Worm (Caenorhabditis elegans) whole organism, L4 larva: Measurements from ENCODE around the gene ZC155.2.

Source experiments
- F10B5.3 ChIP-seq: sonication (generic microtip); optimal IDR thresholded peaks from 2 replicates; lab custom pipeline; 2016; ENCODE audit warnings: mild to moderate bottlenecking, missing genetic modification characterization, missing compliant biosample characterization
- F44E2.7 ChIP-seq: fragments of 200-800 bp; sonication (Bioruptor generic); IDR thresholded peaks from 2 replicates; pipeline ENCODE4 v2.1.2; 2022; ENCODE audit warnings: missing genetic modification characterization, missing compliant biosample characterization
- Y48G9A.11 ChIP-seq: fragments of 200-800 bp; sonication (Bioruptor generic); IDR thresholded peaks from 2 replicates; pipeline ENCODE4 v1.3.6; 2022; ENCODE audit warnings: missing genetic modification reagents, missing genetic modification characterization, missing compliant biosample characterization
- Y5F2A.4 ChIP-seq: fragments of 200-800 bp; sonication (Bioruptor generic); optimal IDR thresholded peaks from 2 replicates; lab custom pipeline; 2018; ENCODE audit warnings: mild to moderate bottlenecking, missing genetic modification characterization, missing compliant biosample characterization
- ZK337.2 ChIP-seq: fragments of 200-800 bp; sonication (Bioruptor generic); IDR thresholded peaks from 2 replicates; pipeline ENCODE4 v1.3.6; 2022; ENCODE audit warnings: missing genetic modification reagents, missing genetic modification characterization, missing compliant biosample characterization
- ZK546.5 ChIP-seq, 2 experiments: sonication (generic microtip); optimal IDR thresholded peaks; 2 replicates each; lab custom pipeline; 2017; ENCODE audit warnings: missing biosample characterization in 2 of 2, missing genetic modification characterization in 2 of 2
- aha-1 ChIP-seq: fragments of 150-350 bp; peaks from one replicate; lab custom pipeline; 2014; ENCODE audit warnings: missing biosample characterization, missing genetic modification characterization
- arid-1 ChIP-seq: fragments of 200-800 bp; sonication (Bioruptor generic); conservative IDR thresholded peaks from 2 replicates; pipeline ENCODE4 v1.3.6; 2022; ENCODE audit warnings: missing genetic modification reagents, missing genetic modification characterization, missing compliant biosample characterization
- attf-4 ChIP-seq: sonication (generic microtip); optimal IDR thresholded peaks from 3 replicates; lab custom pipeline; 2017; ENCODE audit warnings: missing biosample characterization, missing genetic modification characterization
- ceh-20 ChIP-seq: fragments of 200-800 bp; sonication (Bioruptor generic); IDR thresholded peaks from 2 replicates; pipeline ENCODE4 v1.3.6; 2022; ENCODE audit warnings: missing genetic modification reagents, missing genetic modification characterization, missing compliant biosample characterization
- ceh-28 ChIP-seq: fragments of 150-350 bp; optimal IDR thresholded peaks from 2 replicates; lab custom pipeline; 2014; ENCODE audit warnings: missing biosample characterization, missing genetic modification reagents, missing genetic modification characterization
- ceh-32 ChIP-seq: sonication (generic microtip); optimal IDR thresholded peaks from 2 replicates; lab custom pipeline; 2016; ENCODE audit warnings: mild to moderate bottlenecking, missing genetic modification characterization, missing compliant biosample characterization; ENCODE audit not compliant: poor library complexity
- ceh-82 ChIP-seq: sonication (generic microtip); optimal IDR thresholded peaks from 2 replicates; lab custom pipeline; 2017; ENCODE audit warnings: missing biosample characterization, missing genetic modification characterization
- dmd-8 ChIP-seq: fragments of 200-800 bp; sonication (Bioruptor generic); IDR thresholded peaks from 2 replicates; pipeline ENCODE4 v1.3.6; 2022; ENCODE audit warnings: missing genetic modification characterization, missing compliant biosample characterization
- dpl-1 ChIP-seq: fragments of 150-350 bp; optimal IDR thresholded peaks from 2 replicates; lab custom pipeline; 2014; ENCODE audit warnings: missing biosample characterization, missing genetic modification reagents, missing genetic modification characterization
- duxl-1 ChIP-seq: sonication (generic microtip); optimal IDR thresholded peaks from 2 replicates; lab custom pipeline; 2016; ENCODE audit warnings: mild to moderate bottlenecking, missing genetic modification characterization, moderate library complexity, missing compliant biosample characterization; ENCODE audit not compliant: poor library complexity
- dve-1 ChIP-seq: sonication (generic microtip); optimal IDR thresholded peaks from 2 replicates; lab custom pipeline; 2017; ENCODE audit warnings: antibody characterized with exemption, mild to moderate bottlenecking, missing genetic modification characterization, missing compliant biosample characterization; ENCODE audit not compliant: insufficient read depth
- egl-43 ChIP-seq: fragments of 200-800 bp; sonication (Bioruptor generic); IDR thresholded peaks from 2 replicates; pipeline ENCODE4 v1.3.6; 2022; ENCODE audit warnings: missing genetic modification reagents, missing genetic modification characterization, missing compliant biosample characterization
- gei-8 ChIP-seq: fragments of 200-800 bp; sonication (Bioruptor generic); optimal IDR thresholded peaks from 2 replicates; lab custom pipeline; 2018; ENCODE audit warnings: mild to moderate bottlenecking, missing genetic modification characterization, missing compliant biosample characterization
- hif-1 ChIP-seq, 2 experiments: sonication (generic microtip); optimal IDR thresholded peaks; 2 replicates each; lab custom pipeline; 2016 to 2017; ENCODE audit warnings: missing compliant biosample characterization in 2 of 2, missing genetic modification characterization in 2 of 2, missing genetic modification reagents in 2 of 2, missing genotype in 2 of 2, mild to moderate bottlenecking in 1 of 2
- hlh-30 ChIP-seq: sonication (generic microtip); optimal IDR thresholded peaks from 2 replicates; lab custom pipeline; 2017; ENCODE audit warnings: antibody characterized with exemption, mild to moderate bottlenecking, missing genetic modification characterization, missing compliant biosample characterization; ENCODE audit not compliant: insufficient read depth
- lim-7 ChIP-seq: fragments of 200-800 bp; sonication (Bioruptor generic); IDR thresholded peaks from 2 replicates; pipeline ENCODE4 v1.3.6; 2022; ENCODE audit warnings: missing genetic modification characterization, missing compliant biosample characterization
- lin-1 ChIP-seq: fragments of 200-800 bp; sonication (Bioruptor generic); IDR thresholded peaks from 2 replicates; pipeline ENCODE4 v1.3.6; 2022; ENCODE audit warnings: missing genetic modification reagents, missing genetic modification characterization, missing compliant biosample characterization
- lin-13 ChIP-seq: fragments of 150-350 bp; optimal IDR thresholded peaks from 2 replicates; lab custom pipeline; 2014; ENCODE audit warnings: missing biosample characterization, missing genetic modification reagents, missing genetic modification characterization
- lin-29 ChIP-seq: fragments of 200-800 bp; sonication (Bioruptor generic); IDR thresholded peaks from 2 replicates; pipeline ENCODE4 v1.3.6; 2022; ENCODE audit warnings: missing genetic modification reagents, missing genetic modification characterization, missing compliant biosample characterization
- lin-38 ChIP-seq: fragments of 200-800 bp; sonication (Bioruptor generic); IDR thresholded peaks from 2 replicates; pipeline ENCODE4 v1.3.6; 2022; ENCODE audit warnings: missing genetic modification reagents, missing genetic modification characterization, missing compliant biosample characterization
- madf-9 ChIP-seq: fragments of 200-800 bp; sonication (Bioruptor generic); conservative IDR thresholded peaks from 2 replicates; pipeline ENCODE4 v1.3.6; 2022; ENCODE audit warnings: missing genetic modification reagents, missing genetic modification characterization, missing compliant biosample characterization
- mdl-1 ChIP-seq, 2 experiments: fragments of 150-350 bp in 1 of 2; sonication (generic microtip) in 1 of 2; optimal IDR thresholded peaks; 2 replicates each; lab custom pipeline; 2014 to 2017; ENCODE audit warnings: missing biosample characterization in 2 of 2, missing genetic modification characterization in 2 of 2
- mdt-29 ChIP-seq: fragments of 200-800 bp; sonication (Bioruptor generic); IDR thresholded peaks from 2 replicates; pipeline ENCODE4 v1.3.6; 2022; ENCODE audit warnings: missing genetic modification reagents, missing genetic modification characterization, missing compliant biosample characterization
- mep-1 ChIP-seq: fragments of 150-350 bp; sonication (generic microtip); optimal IDR thresholded peaks from 3 replicates; lab custom pipeline; 2014; ENCODE audit warnings: missing biosample characterization, missing genetic modification characterization
- mes-2 ChIP-seq: sonication (generic microtip); optimal IDR thresholded peaks from 2 replicates; lab custom pipeline; 2016; ENCODE audit warnings: missing genotype, mild to moderate bottlenecking, missing genetic modification characterization, missing compliant biosample characterization; ENCODE audit not compliant: poor library complexity, severe bottlenecking
- nhr-102 ChIP-seq: sonication (generic microtip); optimal IDR thresholded peaks from 2 replicates; lab custom pipeline; 2016; ENCODE audit warnings: mild to moderate bottlenecking, missing genetic modification characterization, moderate library complexity, missing compliant biosample characterization
- nhr-11 ChIP-seq: fragments of 150-350 bp; optimal IDR thresholded peaks from 2 replicates; lab custom pipeline; 2014; ENCODE audit warnings: missing biosample characterization, missing genetic modification characterization
- nhr-111 ChIP-seq: fragments of 200-800 bp; sonication (Bioruptor generic); optimal IDR thresholded peaks from 2 replicates; lab custom pipeline; 2018; ENCODE audit warnings: mild to moderate bottlenecking, missing genetic modification characterization, missing compliant biosample characterization
- nhr-42 ChIP-seq: fragments of 200-800 bp; sonication (Bioruptor generic); IDR thresholded peaks from 2 replicates; pipeline ENCODE4 v1.3.6; 2022; ENCODE audit warnings: missing genetic modification characterization, missing compliant biosample characterization
- nhr-48 ChIP-seq: sonication (generic microtip); optimal IDR thresholded peaks from 2 replicates; lab custom pipeline; 2016; ENCODE audit warnings: mild to moderate bottlenecking, missing genetic modification characterization, missing compliant biosample characterization
- nhr-77 ChIP-seq: fragments of 150-350 bp; optimal IDR thresholded peaks from 2 replicates; lab custom pipeline; 2014; ENCODE audit warnings: missing biosample characterization, missing genetic modification characterization
- php-3 ChIP-seq: fragments of 200-800 bp; sonication (Bioruptor generic); IDR thresholded peaks from 2 replicates; pipeline ENCODE4 v1.3.6; 2022; ENCODE audit warnings: missing genetic modification reagents, missing genetic modification characterization, missing compliant biosample characterization
- saeg-2 ChIP-seq: fragments of 200-800 bp; sonication (Bioruptor generic); IDR thresholded peaks from 2 replicates; pipeline ENCODE4 v1.3.6; 2022; ENCODE audit warnings: missing genetic modification reagents, missing genetic modification characterization, missing compliant biosample characterization
- skn-1 ChIP-seq: fragments of 150-350 bp; optimal IDR thresholded peaks from 2 replicates; lab custom pipeline; 2014; ENCODE audit warnings: missing biosample characterization, missing genetic modification characterization
- snpc-1.2 ChIP-seq: fragments of 200-800 bp; sonication (Bioruptor generic); IDR thresholded peaks from 2 replicates; pipeline ENCODE4 v1.3.6; 2022; ENCODE audit warnings: missing genetic modification reagents, missing genetic modification characterization, missing compliant biosample characterization
- snpc-4 ChIP-seq: fragments of 150-350 bp; optimal IDR thresholded peaks from 2 replicates; lab custom pipeline; 2014; ENCODE audit warnings: missing biosample characterization, missing genetic modification characterization
- spr-1 ChIP-seq: sonication (generic microtip); optimal IDR thresholded peaks from 2 replicates; lab custom pipeline; 2016; ENCODE audit warnings: mild to moderate bottlenecking, missing genetic modification characterization, missing compliant biosample characterization
- spr-3 ChIP-seq: fragments of 200-800 bp; sonication (Bioruptor generic); optimal IDR thresholded peaks from 2 replicates; lab custom pipeline; 2018; ENCODE audit warnings: mild to moderate bottlenecking, missing genetic modification characterization, missing compliant biosample characterization
- tag-97 ChIP-seq: fragments of 200-800 bp; sonication (Bioruptor generic); IDR thresholded peaks from 2 replicates; pipeline ENCODE4 v1.3.6; 2022; ENCODE audit warnings: missing genetic modification characterization, missing compliant biosample characterization
- tra-1 ChIP-seq: fragments of 200-800 bp; sonication (Bioruptor generic); IDR thresholded peaks from 2 replicates; pipeline ENCODE4 v1.3.6; 2022; ENCODE audit warnings: missing genetic modification reagents, missing genetic modification characterization, missing compliant biosample characterization
- unc-39 ChIP-seq: sonication (generic microtip); optimal IDR thresholded peaks from 2 replicates; lab custom pipeline; 2017; ENCODE audit warnings: missing biosample characterization, missing genetic modification characterization
- vab-7 ChIP-seq: fragments of 200-800 bp; sonication (Bioruptor generic); IDR thresholded peaks from 2 replicates; pipeline ENCODE4 v1.3.6; 2022; ENCODE audit warnings: missing genetic modification reagents, missing genetic modification characterization, missing compliant biosample characterization
- ztf-11 ChIP-seq: fragments of 150-350 bp; optimal IDR thresholded peaks from 2 replicates; lab custom pipeline; 2014; ENCODE audit warnings: missing biosample characterization, missing genetic modification characterization
- ztf-7 ChIP-seq: fragments of 150-350 bp; optimal IDR thresholded peaks from 2 replicates; lab custom pipeline; 2014; ENCODE audit warnings: missing biosample characterization, missing genetic modification characterization

Gene ZC155.2

ce11 chrIII:5188426-5188825 is 30.4 kb upstream of the ZC155.2 start, which contains the start of gene K10D2.8:
Gene K10D2.8, plus strand, starts transcription at chrIII:5188726.
- TF ChIP-seq ceh-32 (tag; lab: Kevin White, UChicago), result no peak
- no peak for TF ChIP-seq lim-7 (GFP tag; lab: Robert Waterston, UW)
- TF ChIP-seq lin-1, result no peak
- no peak for TF ChIP-seq egl-43 (GFP tag; lab: Robert Waterston, UW)
- TF ChIP-seq F10B5.3 (tag; lab: Kevin White, UChicago), result no peak
- TF ChIP-seq php-3 (GFP tag; lab: Robert Waterston, UW), result no peak
- TF ChIP-seq nhr-42 (GFP tag; lab: Robert Waterston, UW), result no peak
- TF ChIP-seq ceh-28 (tag; lab: Kevin White, UChicago), result no peak
- TF ChIP-seq mdl-1 (tag; optimal IDR thresholded peaks at IDR 0.05; lab: Kevin White, UChicago), result no peak
- TF ChIP-seq hif-1 (tag; optimal IDR thresholded peaks at IDR 0.05; lab: Kevin White, UChicago), result no peak
- TF ChIP-seq ZK546.5 (tag; optimal IDR thresholded peaks at IDR 0.05; lab: Kevin White, UChicago), result no peak
- TF ChIP-seq skn-1 (tag; lab: Kevin White, UChicago), result no peak
- no peak for TF ChIP-seq dmd-8 (GFP tag; lab: Robert Waterston, UW)
- no peak for TF ChIP-seq nhr-11 (tag; lab: Kevin White, UChicago)
- TF ChIP-seq ztf-11, result no peak
- TF ChIP-seq, all 104 proteins: peak for 0

- TF ChIP-seq nhr-77 (tag; lab: Kevin White, UChicago), result no peak
- TF ChIP-seq ZK337.2 (GFP tag; lab: Robert Waterston, UW), result peak; percentile 58; the same call in 1 of the 2 replicates
- TF ChIP-seq tag-97, result no peak
- TF ChIP-seq nhr-102, result no peak
- no peak for TF ChIP-seq vab-7 (GFP tag; lab: Robert Waterston, UW)
- TF ChIP-seq tra-1 (GFP tag; lab: Robert Waterston, UW), result no peak
- no peak for TF ChIP-seq spr-1
- no peak for TF ChIP-seq snpc-4 (tag; lab: Kevin White, UChicago)
- no peak for TF ChIP-seq ztf-7 (tag; lab: Kevin White, UChicago)
- TF ChIP-seq nhr-11 (tag; lab: Kevin White, UChicago), result no peak
- TF ChIP-seq ceh-82, result no peak
- TF ChIP-seq Y5F2A.4 (GFP tag; lab: Kevin White, UChicago), result no peak
- no peak for TF ChIP-seq duxl-1
- TF ChIP-seq ceh-20 (GFP tag; lab: Robert Waterston, UW), result no peak
- no peak for TF ChIP-seq nhr-48 (tag; lab: Kevin White, UChicago)
- peak; percentile 88 for TF ChIP-seq dpl-1 (GFP tag; lab: Kevin White, UChicago)
- no peak for TF ChIP-seq mdt-29 (GFP tag; lab: Robert Waterston, UW)
- no peak for TF ChIP-seq attf-4 (tag; lab: Kevin White, UChicago)
- TF ChIP-seq saeg-2 (GFP tag; lab: Robert Waterston, UW), result no peak
- TF ChIP-seq spr-3 (GFP tag; lab: Kevin White, UChicago), result no peak
- TF ChIP-seq unc-39 (tag; lab: Kevin White, UChicago), result no peak
- no peak for TF ChIP-seq madf-9 (GFP tag; lab: Robert Waterston, UW)
- TF ChIP-seq gei-8 (GFP tag; lab: Kevin White, UChicago), result no peak
- TF ChIP-seq mes-2 (tag; lab: Kevin White, UChicago), result peak; percentile 88
- TF ChIP-seq aha-1 (tag; lab: Kevin White, UChicago), result no peak
- TF ChIP-seq lin-38 (GFP tag; lab: Robert Waterston, UW), result peak; percentile 44
- no peak for TF ChIP-seq snpc-1.2
- TF ChIP-seq lin-13 (GFP tag; lab: Kevin White, UChicago), result no peak
- no peak for TF ChIP-seq mep-1 (tag; lab: Kevin White, UChicago)
- 0 out of 2 replicates have a peak, but pooled peaks have one; percentile 29 for TF ChIP-seq arid-1
- TF ChIP-seq hlh-30, result no peak
- no peak for TF ChIP-seq nhr-42 (GFP tag; lab: Robert Waterston, UW)
- peak in 1 of 2 experiments; percentile 27 for TF ChIP-seq hif-1 (tag; optimal IDR thresholded peaks at IDR 0.05; lab: Kevin White, UChicago)
- no peak for TF ChIP-seq nhr-111
- no peak for TF ChIP-seq Y48G9A.11
- no peak for TF ChIP-seq dve-1 (tag; lab: Kevin White, UChicago)
- no peak for TF ChIP-seq lin-29 (GFP tag; lab: Robert Waterston, UW)
- TF ChIP-seq ztf-11, result no peak
- TF ChIP-seq F44E2.7, result no peak
Measured at ce11 chrIII:5190179-5190578, 28.6 kb upstream of the ZC155.2 start.
